Fruit fly (Drosophila melanogaster) whole organism, pupa: Measurements from ENCODE around the gene CG17221.
A peak's percentile ranks its signal among the peaks of the same experiment; 100 is the strongest.

Source experiments
- CG10348 ChIP-seq: fragments of 200-800 bp; sonication (Bioruptor generic); IDR thresholded peaks from 2 replicates; pipeline ENCODE4 v1.3.6; 2022; ENCODE audit warnings: missing biosample characterization, missing genetic modification characterization
- CG12605 ChIP-seq: fragments of 200-800 bp; sonication (Bioruptor generic); IDR thresholded peaks from 2 replicates; pipeline ENCODE4 v1.3.6; 2022; ENCODE audit warnings: missing biosample characterization, missing genetic modification characterization
- CG13204 ChIP-seq: fragments of 200-800 bp; sonication (Bioruptor generic); optimal IDR thresholded peaks from 2 replicates; lab custom pipeline; 2018; ENCODE audit warnings: missing biosample characterization, mild to moderate bottlenecking, missing genetic modification characterization, moderate library complexity
- CG14655 ChIP-seq: fragments of 200-800 bp; sonication (Bioruptor generic); optimal IDR thresholded peaks from 3 replicates; lab custom pipeline; 2017; ENCODE audit warnings: mild to moderate bottlenecking, missing biosample characterization, missing genetic modification reagents, missing genetic modification characterization
- CG15710 ChIP-seq: fragments of 200-800 bp; sonication (Bioruptor generic); optimal IDR thresholded peaks from 2 replicates; lab custom pipeline; 2018; ENCODE audit warnings: missing biosample characterization, mild to moderate bottlenecking, missing genetic modification characterization, moderate library complexity
- CG17806 ChIP-seq: fragments of 200-800 bp; sonication (Bioruptor generic); optimal IDR thresholded peaks from 2 replicates; lab custom pipeline; 2018; ENCODE audit warnings: missing biosample characterization, mild to moderate bottlenecking, missing genetic modification characterization, moderate library complexity
- CG32121 ChIP-seq: fragments of 200-800 bp; sonication (Bioruptor generic); IDR thresholded peaks from 2 replicates; pipeline ENCODE4 v1.3.6; 2022; ENCODE audit warnings: missing biosample characterization, missing genetic modification characterization
- CG34367 ChIP-seq: fragments of 200-800 bp; sonication (Bioruptor generic); optimal IDR thresholded peaks from 2 replicates; lab custom pipeline; 2018; ENCODE audit warnings: missing biosample characterization, mild to moderate bottlenecking, missing genetic modification characterization
- CG4496 ChIP-seq: fragments of 200-800 bp; sonication (Bioruptor generic); IDR thresholded peaks from 3 replicates; pipeline ENCODE4 v1.3.6; 2022; ENCODE audit warnings: missing biosample characterization, missing genetic modification characterization
- CG8159 ChIP-seq: fragments of 200-800 bp; sonication (Bioruptor generic); optimal IDR thresholded peaks from 3 replicates; lab custom pipeline; 2018; ENCODE audit warnings: missing biosample characterization, mild to moderate bottlenecking, missing genetic modification characterization, moderate library complexity
- CG8301 ChIP-seq: fragments of 200-800 bp; sonication (Bioruptor generic); optimal IDR thresholded peaks from 2 replicates; lab custom pipeline; 2018; ENCODE audit warnings: missing biosample characterization, mild to moderate bottlenecking, missing genetic modification characterization
- CG9948 ChIP-seq: fragments of 200-800 bp; sonication (Bioruptor generic); optimal IDR thresholded peaks from 2 replicates; lab custom pipeline; 2018; ENCODE audit warnings: missing biosample characterization, mild to moderate bottlenecking, missing genetic modification characterization, moderate library complexity
- D1 ChIP-seq: fragments of 200-800 bp; sonication (Bioruptor generic); optimal IDR thresholded peaks from 2 replicates; lab custom pipeline; 2018; ENCODE audit warnings: missing biosample characterization, mild to moderate bottlenecking, missing genetic modification characterization, moderate library complexity
- EcR ChIP-seq: fragments of 200-800 bp; sonication (Bioruptor generic); optimal IDR thresholded peaks from 3 replicates; lab custom pipeline; 2019; ENCODE audit warnings: missing biosample characterization, missing genetic modification characterization, mild to moderate bottlenecking, moderate library complexity, missing genetic modification reagents
- Ets98B ChIP-seq: fragments of 200-800 bp; sonication (Bioruptor generic); IDR thresholded peaks from 2 replicates; pipeline ENCODE4 v1.3.6; 2022; ENCODE audit warnings: missing biosample characterization, missing genetic modification characterization
- Pif1A ChIP-seq: fragments of 200-800 bp; sonication (Bioruptor generic); optimal IDR thresholded peaks from 3 replicates; lab custom pipeline; 2016; ENCODE audit warnings: missing biosample characterization, missing genetic modification characterization
- Pif1B ChIP-seq: fragments of 200-800 bp; sonication (Bioruptor generic); optimal IDR thresholded peaks from 3 replicates; lab custom pipeline; 2016; ENCODE audit warnings: missing biosample characterization, missing genetic modification characterization
- Snoo ChIP-seq: fragments of 200-800 bp; sonication (Bioruptor generic); optimal IDR thresholded peaks from 3 replicates; lab custom pipeline; 2017; ENCODE audit warnings: missing biosample characterization, mild to moderate bottlenecking, missing genetic modification characterization, inconsistent platforms
- fd96Ca ChIP-seq: fragments of 200-800 bp; sonication (Bioruptor generic); IDR thresholded peaks from 3 replicates; pipeline ENCODE4 v1.3.6; 2022; ENCODE audit warnings: missing biosample characterization, missing genetic modification characterization
- gl ChIP-seq: fragments of 200-800 bp; sonication (Bioruptor generic); optimal IDR thresholded peaks from 2 replicates; lab custom pipeline; 2018; ENCODE audit warnings: missing biosample characterization, mild to moderate bottlenecking, missing genetic modification characterization
- rn ChIP-seq: fragments of 200-800 bp; sonication (Bioruptor generic); IDR thresholded peaks from 2 replicates; pipeline ENCODE4 v1.3.6; 2022; ENCODE audit warnings: missing biosample characterization, missing genetic modification characterization

Gene CG17221

DNA sequence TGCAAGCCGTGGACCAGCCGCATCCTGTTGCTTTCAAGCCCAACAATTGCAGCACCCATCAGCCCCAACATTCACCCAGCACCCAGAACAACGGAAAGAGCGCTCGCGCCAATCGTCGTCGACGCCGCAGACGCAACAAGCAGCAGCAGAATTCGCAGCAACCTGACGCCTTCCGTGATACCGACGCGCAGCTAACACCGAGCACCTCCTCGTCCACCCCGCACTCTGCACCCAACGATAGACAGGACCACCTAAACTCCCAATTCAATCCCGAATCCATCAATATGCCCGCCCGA is 19.8 kb downstream of the CG17221 start:
- TF ChIP-seq Pif1B (GFP tag; lab: Kevin White, UChicago): no peak
- no peak for TF ChIP-seq CG10348 (GFP tag; lab: Robert Waterston, UW)
- no peak for TF ChIP-seq D1 (tag; lab: Kevin White, UChicago)
- TF ChIP-seq CG8301 (tag; lab: Kevin White, UChicago): no peak
- TF ChIP-seq Snoo: no peak
- TF ChIP-seq CG14655: no peak
- no peak for TF ChIP-seq fd96Ca (GFP tag; lab: Robert Waterston, UW)
- no peak for TF ChIP-seq CG4496 (GFP tag; lab: Robert Waterston, UW)
- no peak for TF ChIP-seq EcR (GFP tag; lab: Kevin White, UChicago)
- TF ChIP-seq CG8159: no peak
- TF ChIP-seq CG12605 (GFP tag; lab: Robert Waterston, UW): no peak
- TF ChIP-seq, all 21 proteins: peak for 0

DNA sequence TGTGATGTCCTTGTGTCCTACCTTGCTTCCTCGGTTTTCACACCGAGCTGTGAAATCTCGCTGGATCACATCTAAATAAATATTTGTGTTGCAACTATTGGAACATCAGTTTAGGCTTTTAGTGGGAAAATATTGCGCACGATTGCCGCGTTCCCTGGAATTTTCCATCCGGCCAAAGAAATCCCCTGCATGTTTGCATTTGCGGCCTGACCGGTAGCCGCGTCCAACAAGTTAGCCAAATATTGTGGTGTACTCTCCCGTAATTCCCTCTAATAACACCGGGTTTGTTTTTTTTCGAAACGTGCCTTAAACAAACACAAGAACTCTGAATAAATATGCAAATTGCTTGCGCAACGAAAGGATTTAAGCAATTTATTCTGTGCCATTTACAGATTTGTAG is 39.0 kb downstream of the CG17221 start:
- TF ChIP-seq CG13204: no peak
- no peak for TF ChIP-seq D1 (tag; lab: Kevin White, UChicago)
- TF ChIP-seq rn: no peak
- TF ChIP-seq CG8301 (tag; lab: Kevin White, UChicago): no peak
- TF ChIP-seq CG14655: no peak
- no peak for TF ChIP-seq EcR (GFP tag; lab: Kevin White, UChicago)
- TF ChIP-seq CG8159: no peak
- TF ChIP-seq Pif1A (GFP tag; lab: Kevin White, UChicago): no peak
- TF ChIP-seq CG32121: no peak
- TF ChIP-seq CG12605 (GFP tag; lab: Robert Waterston, UW): no peak
- TF ChIP-seq Snoo: no peak
- no peak for TF ChIP-seq CG34367 (tag; lab: Kevin White, UChicago)
- TF ChIP-seq CG17806 (tag; lab: Kevin White, UChicago): no peak
- no peak for TF ChIP-seq CG9948 (tag; lab: Kevin White, UChicago)
- no peak for TF ChIP-seq Ets98B (GFP tag; lab: Robert Waterston, UW)
- TF ChIP-seq fd96Ca (GFP tag; lab: Robert Waterston, UW): no peak
- TF ChIP-seq CG15710 (tag; lab: Kevin White, UChicago): no peak
- TF ChIP-seq Pif1B (GFP tag; lab: Kevin White, UChicago): no peak
- no peak for TF ChIP-seq CG10348 (GFP tag; lab: Robert Waterston, UW)
- no peak for TF ChIP-seq gl

DNA sequence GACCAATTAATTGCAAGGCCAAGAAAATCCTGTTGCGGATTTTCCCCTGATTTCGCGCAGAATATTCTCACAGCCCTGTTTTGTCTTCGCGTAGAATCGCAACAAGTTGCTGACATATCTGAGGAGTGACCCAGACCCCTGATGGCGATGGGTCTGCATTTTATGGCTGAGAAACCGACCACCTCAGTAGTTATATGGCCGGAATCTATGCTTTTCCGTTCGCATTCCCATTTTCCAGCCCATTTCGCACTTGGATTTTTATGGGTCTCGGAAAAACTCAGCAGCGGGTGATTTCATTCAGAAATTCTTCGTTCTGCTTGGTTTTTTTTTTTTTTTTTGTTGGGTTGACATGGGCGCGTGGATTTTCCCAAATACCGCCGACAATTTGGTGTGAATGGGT is 43.1 kb downstream of the CG17221 start:
- TF ChIP-seq CG4496 (GFP tag; lab: Robert Waterston, UW) (no peak), rn (no peak), CG32121 (no peak), CG34367 (tag; lab: Kevin White, UChicago) (no peak), fd96Ca (GFP tag; lab: Robert Waterston, UW) (no peak), CG10348 (GFP tag; lab: Robert Waterston, UW) (no peak), CG12605 (GFP tag; lab: Robert Waterston, UW) (no peak), CG8301 (tag; lab: Kevin White, UChicago) (no peak), CG8159 (no peak), D1 (tag; lab: Kevin White, UChicago) (no peak), Pif1B (GFP tag; lab: Kevin White, UChicago) (no peak), CG17806 (tag; lab: Kevin White, UChicago) (no peak), gl (no peak), EcR (GFP tag; lab: Kevin White, UChicago) (no peak), CG9948 (tag; lab: Kevin White, UChicago) (no peak)

DNA sequence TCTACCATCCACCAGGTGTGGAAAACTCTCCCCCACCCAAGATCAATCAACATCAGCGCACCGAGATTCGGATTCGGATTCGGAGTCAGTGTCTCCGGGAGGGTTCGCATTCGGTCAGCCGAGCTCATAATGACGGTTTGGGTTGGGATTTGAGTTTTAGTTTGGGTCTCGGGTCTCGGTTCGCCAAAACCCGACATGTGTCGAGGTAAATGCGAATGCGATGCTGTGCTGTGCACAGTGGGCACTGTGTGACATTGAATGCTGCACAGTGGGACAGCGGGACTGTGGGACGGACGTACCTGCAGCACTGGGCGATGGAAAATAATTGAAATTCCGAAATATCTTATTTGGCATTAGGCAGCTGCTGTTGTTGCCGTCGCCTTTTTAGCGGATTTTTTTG is 43.7 kb downstream of the CG17221 start:
- no peak; the same call in 1 of the 2 replicates for TF ChIP-seq Ets98B (GFP tag; lab: Robert Waterston, UW)
- 0 out of 3 replicates have a peak, but pooled peaks have one; percentile 23 for TF ChIP-seq CG4496 (GFP tag; lab: Robert Waterston, UW)
- TF ChIP-seq CG32121: peak; percentile 29; the same call in 1 of the 2 replicates
- TF ChIP-seq EcR (GFP tag; lab: Kevin White, UChicago): no peak
- TF ChIP-seq fd96Ca (GFP tag; lab: Robert Waterston, UW): 0 out of 3 replicates have a peak, but pooled peaks have one; percentile 37
- no peak for TF ChIP-seq CG8159
- no peak for TF ChIP-seq CG12605 (GFP tag; lab: Robert Waterston, UW)
- TF ChIP-seq D1 (tag; lab: Kevin White, UChicago): no peak

DNA sequence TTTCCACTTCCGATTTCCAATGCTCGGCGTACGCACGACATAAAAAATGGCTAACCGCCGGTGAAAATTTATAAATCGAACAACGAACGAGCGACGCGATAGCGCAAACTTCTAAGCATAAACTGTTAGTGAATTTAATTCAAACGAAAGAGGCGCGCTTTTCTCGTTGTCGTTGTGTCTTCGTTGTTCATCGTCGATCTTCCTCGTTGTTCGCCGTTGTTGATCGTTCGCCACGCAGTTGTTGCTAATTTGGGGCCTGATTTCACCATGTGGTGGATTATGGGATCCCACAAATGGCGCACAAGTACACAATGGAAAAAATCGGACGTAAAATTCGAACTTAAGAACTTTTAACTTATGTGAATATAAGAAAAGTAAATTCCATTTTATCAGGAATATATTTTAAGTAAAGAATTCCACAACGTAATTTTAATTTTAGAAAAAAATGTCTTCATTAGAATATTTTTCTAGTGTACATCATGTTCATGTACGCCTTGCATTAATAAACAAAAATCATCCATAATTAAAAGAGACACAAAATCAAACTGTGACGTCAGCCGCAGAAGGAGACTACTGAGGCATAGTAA is 46.6 kb downstream of the CG17221 start:
- TF ChIP-seq CG13204: no peak
- no peak for TF ChIP-seq EcR (GFP tag; lab: Kevin White, UChicago)
- peak; percentile 46 for TF ChIP-seq Pif1A (GFP tag; lab: Kevin White, UChicago)
- peak; percentile 84 for TF ChIP-seq CG32121
- TF ChIP-seq rn: no peak
- TF ChIP-seq CG15710 (tag; lab: Kevin White, UChicago): peak; percentile 35
- no peak for TF ChIP-seq CG9948 (tag; lab: Kevin White, UChicago)
- TF ChIP-seq CG12605 (GFP tag; lab: Robert Waterston, UW): peak; percentile 77
- peak; percentile 21 for TF ChIP-seq CG17806 (tag; lab: Kevin White, UChicago)
- no peak for TF ChIP-seq D1 (tag; lab: Kevin White, UChicago)
- TF ChIP-seq CG8301 (tag; lab: Kevin White, UChicago): peak; percentile 63
- TF ChIP-seq CG4496 (GFP tag; lab: Robert Waterston, UW): peak; percentile 77; the same call in 2 of the 3 replicates
- TF ChIP-seq gl: no peak
- no peak for TF ChIP-seq Snoo
- 0 out of 2 replicates have a peak, but pooled peaks have one; percentile 29 for TF ChIP-seq CG10348 (GFP tag; lab: Robert Waterston, UW)
- TF ChIP-seq CG34367 (tag; lab: Kevin White, UChicago): no peak
- TF ChIP-seq Ets98B (GFP tag; lab: Robert Waterston, UW): peak; percentile 73; the same call in 1 of the 2 replicates
- peak; percentile 44 for TF ChIP-seq CG8159
- TF ChIP-seq fd96Ca (GFP tag; lab: Robert Waterston, UW): 0 out of 3 replicates have a peak, but pooled peaks have one; percentile 18
- peak; percentile 17 for TF ChIP-seq Pif1B (GFP tag; lab: Kevin White, UChicago)
- peak; percentile 59 for TF ChIP-seq CG14655
